Fruit fly (Drosophila melanogaster) whole organism, embryonic: Measurements from ENCODE around the gene CG43085.

Experiments
- Ada2b ChIP-seq: fragments of 200-800 bp; sonication (Bioruptor generic); IDR thresholded peaks from 2 replicates; pipeline ENCODE4 v1.3.6; 2022; ENCODE audit warnings: missing biosample characterization, missing genetic modification characterization
- Atf6 ChIP-seq: fragments of 200-800 bp; sonication (Bioruptor generic); IDR thresholded peaks from 2 replicates; pipeline ENCODE4 v1.3.6; 2022; ENCODE audit warnings: missing biosample characterization, missing genetic modification characterization
- B-H1 ChIP-seq: fragments of 200-800 bp; sonication (Bioruptor generic); IDR thresholded peaks from 3 replicates; pipeline ENCODE4 v1.3.6; 2022; ENCODE audit warnings: missing biosample characterization, missing genetic modification characterization
- BEAF-32 ChIP-seq: fragments of 200-800 bp; sonication (Bioruptor generic); optimal IDR thresholded peaks from 3 replicates; lab custom pipeline; 2017; ENCODE audit warnings: missing biosample characterization, missing genetic modification characterization, mild to moderate bottlenecking, moderate library complexity, missing genetic modification reagents
- CG10543 ChIP-seq: fragments of 200-800 bp; sonication (Bioruptor generic); optimal IDR thresholded peaks from 3 replicates; lab custom pipeline; 2017; ENCODE audit warnings: missing biosample characterization, mild to moderate bottlenecking, missing genetic modification characterization, moderate library complexity
- CG12071 ChIP-seq: fragments of 200-800 bp; sonication (Bioruptor generic); optimal IDR thresholded peaks from 3 replicates; lab custom pipeline; 2018; ENCODE audit warnings: missing biosample characterization, mild to moderate bottlenecking, missing genetic modification characterization
- CG13296 ChIP-seq: fragments of 200-800 bp; sonication (Bioruptor generic); optimal IDR thresholded peaks from 3 replicates; lab custom pipeline; 2018; ENCODE audit warnings: missing biosample characterization, mild to moderate bottlenecking, missing genetic modification characterization
- CG13424 ChIP-seq: fragments of 200-800 bp; sonication (Bioruptor generic); optimal IDR thresholded peaks from 2 replicates; lab custom pipeline; 2019; ENCODE audit warnings: missing biosample characterization, mild to moderate bottlenecking, missing genetic modification characterization, moderate library complexity
- CG14441 ChIP-seq: fragments of 200-800 bp; sonication (Bioruptor generic); IDR thresholded peaks from 2 replicates; pipeline ENCODE4 v1.3.6; 2022; ENCODE audit warnings: missing biosample characterization, missing genetic modification characterization
- CG1647 ChIP-seq: fragments of 200-800 bp; sonication (Bioruptor generic); optimal IDR thresholded peaks from 3 replicates; lab custom pipeline; 2016; ENCODE audit warnings: missing biosample characterization, missing genetic modification characterization
- CG31388 ChIP-seq: fragments of 200-800 bp; sonication (Bioruptor generic); optimal IDR thresholded peaks from 2 replicates; lab custom pipeline; 2016; ENCODE audit warnings: missing biosample characterization, missing genetic modification characterization
- CG31441 ChIP-seq: fragments of 200-800 bp; sonication (Bioruptor generic); IDR thresholded peaks from 2 replicates; pipeline ENCODE4 v1.3.6; 2022; ENCODE audit warnings: missing biosample characterization, missing genetic modification characterization
- CG3407 ChIP-seq: fragments of 200-800 bp; sonication (Bioruptor generic); optimal IDR thresholded peaks from 2 replicates; lab custom pipeline; 2018; ENCODE audit warnings: missing biosample characterization, mild to moderate bottlenecking, missing genetic modification characterization
- CG4404 ChIP-seq: fragments of 200-800 bp; sonication (Bioruptor generic); IDR thresholded peaks from 2 replicates; pipeline ENCODE4 v1.3.6; 2022; ENCODE audit warnings: missing biosample characterization, missing genetic modification characterization
- CG5245 ChIP-seq: fragments of 200-800 bp; sonication (Bioruptor generic); optimal IDR thresholded peaks from 3 replicates; lab custom pipeline; 2016; ENCODE audit warnings: missing biosample characterization, missing genetic modification characterization
- CG6175 ChIP-seq: fragments of 200-800 bp; sonication (Bioruptor generic); IDR thresholded peaks from 3 replicates; pipeline ENCODE4 v1.3.6; 2022; ENCODE audit warnings: missing biosample characterization, missing genetic modification characterization
- CG8281 ChIP-seq: fragments of 200-800 bp; sonication (Bioruptor generic); optimal IDR thresholded peaks from 2 replicates; lab custom pipeline; 2018; ENCODE audit warnings: missing biosample characterization, mild to moderate bottlenecking, missing genetic modification characterization, moderate library complexity
- CG9797 ChIP-seq: fragments of 200-800 bp; sonication (Bioruptor generic); optimal IDR thresholded peaks from 3 replicates; lab custom pipeline; 2018; ENCODE audit warnings: missing biosample characterization, mild to moderate bottlenecking, missing genetic modification characterization
- Dip2 ChIP-seq: fragments of 200-800 bp; sonication (Bioruptor generic); IDR thresholded peaks from 2 replicates; pipeline ENCODE4 v1.3.6; 2022; ENCODE audit warnings: missing biosample characterization, missing genetic modification characterization
- Doc3 ChIP-seq: fragments of 200-800 bp; sonication (Bioruptor generic); IDR thresholded peaks from 3 replicates; pipeline ENCODE4 v1.3.6; 2022; ENCODE audit warnings: missing biosample characterization, missing genetic modification characterization; ENCODE audit not compliant: partially characterized antibody
- E2f1 ChIP-seq: fragments of 200-800 bp; sonication (Bioruptor generic); IDR thresholded peaks from 2 replicates; pipeline ENCODE4 v1.3.6; 2022; ENCODE audit warnings: missing biosample characterization, missing genetic modification characterization
- Lim3 ChIP-seq: fragments of 200-800 bp; sonication (Bioruptor generic); IDR thresholded peaks from 2 replicates; pipeline ENCODE4 v1.3.6; 2022; ENCODE audit warnings: missing biosample characterization, missing genetic modification characterization
- Lpt ChIP-seq: fragments of >200 bp; optimal IDR thresholded peaks from 2 replicates; lab custom pipeline; 2018; ENCODE audit warnings: missing biosample characterization, missing genetic modification characterization
- MBD-R2 ChIP-seq: fragments of 200-800 bp; sonication (Bioruptor generic); IDR thresholded peaks from 2 replicates; pipeline ENCODE4 v1.3.6; 2022; ENCODE audit warnings: missing biosample characterization, missing genetic modification characterization
- MESR4 ChIP-seq: fragments of 200-800 bp; sonication (Bioruptor generic); optimal IDR thresholded peaks from 2 replicates; lab custom pipeline; 2018; ENCODE audit warnings: missing biosample characterization, mild to moderate bottlenecking, missing genetic modification characterization, moderate library complexity
- Mad ChIP-seq: fragments of 200-800 bp; sonication (Bioruptor generic); optimal IDR thresholded peaks from 2 replicates; lab custom pipeline; 2016; ENCODE audit warnings: missing biosample characterization, missing genetic modification characterization
- Meics ChIP-seq: fragments of 200-800 bp; sonication (Bioruptor generic); optimal IDR thresholded peaks from 2 replicates; lab custom pipeline; 2017; ENCODE audit warnings: missing biosample characterization, mild to moderate bottlenecking, missing genetic modification characterization
- Mrtf ChIP-seq: fragments of 200-800 bp; sonication (Bioruptor generic); IDR thresholded peaks from 3 replicates; pipeline ENCODE4 v1.3.6; 2022; ENCODE audit warnings: missing biosample characterization, missing genetic modification characterization
- Myb ChIP-seq: fragments of 200-800 bp; sonication (Bioruptor generic); optimal IDR thresholded peaks from 2 replicates; lab custom pipeline; 2016; ENCODE audit warnings: missing biosample characterization, missing genetic modification characterization
- Rfx ChIP-seq: fragments of 200-800 bp; sonication (Bioruptor generic); IDR thresholded peaks from 2 replicates; pipeline ENCODE4 v1.3.6; 2022; ENCODE audit warnings: missing biosample characterization, missing genetic modification characterization
- Trl ChIP-seq, 3 experiments: fragments of >200 bp in 2 of 3; fragments of 200-800 bp in 1 of 3; sonication (Bioruptor generic) in 1 of 3; optimal IDR thresholded peaks; 2 replicates in 1 of 3; 3 replicates in 2 of 3; lab custom pipeline; 2016 to 2017; ENCODE audit warnings: missing biosample characterization in 1 of 3, missing genetic modification characterization in 1 of 3
- cg ChIP-seq: fragments of 200-800 bp; sonication (Bioruptor generic); optimal IDR thresholded peaks from 3 replicates; lab custom pipeline; 2019; ENCODE audit warnings: missing biosample characterization, mild to moderate bottlenecking, missing genetic modification characterization, moderate library complexity
- chm ChIP-seq: fragments of 200-800 bp; sonication (Bioruptor generic); IDR thresholded peaks from 2 replicates; pipeline ENCODE4 v1.3.6; 2022; ENCODE audit warnings: missing biosample characterization, missing genetic modification characterization
- ci ChIP-seq: fragments of 200-800 bp; sonication (Bioruptor generic); IDR thresholded peaks from 3 replicates; pipeline ENCODE4 v1.3.6; 2022; ENCODE audit warnings: missing biosample characterization, missing genetic modification characterization
- danr ChIP-seq: fragments of 200-800 bp; sonication (Bioruptor generic); IDR thresholded peaks from 2 replicates; pipeline ENCODE4 v1.3.6; 2022; ENCODE audit warnings: missing biosample characterization, missing genetic modification characterization
- dati ChIP-seq: fragments of 200-800 bp; sonication (Bioruptor generic); IDR thresholded peaks from 2 replicates; pipeline ENCODE4 v1.3.6; 2022; ENCODE audit warnings: missing biosample characterization, missing genetic modification characterization
- dmrt11E ChIP-seq: fragments of 200-800 bp; sonication (Bioruptor generic); optimal IDR thresholded peaks from 3 replicates; lab custom pipeline; 2018; ENCODE audit warnings: missing biosample characterization, mild to moderate bottlenecking, missing genetic modification characterization, moderate library complexity
- dmrt99B ChIP-seq: fragments of 200-800 bp; sonication (Bioruptor generic); optimal IDR thresholded peaks from 2 replicates; lab custom pipeline; 2018; ENCODE audit warnings: missing biosample characterization, mild to moderate bottlenecking, missing genetic modification characterization, moderate library complexity
- fu2 ChIP-seq: fragments of 200-800 bp; sonication (Bioruptor generic); optimal IDR thresholded peaks from 2 replicates; lab custom pipeline; 2016; ENCODE audit warnings: missing biosample characterization, missing genetic modification characterization
- gcm2 ChIP-seq: fragments of 200-800 bp; sonication (Bioruptor generic); optimal IDR thresholded peaks from 2 replicates; lab custom pipeline; 2016; ENCODE audit warnings: missing biosample characterization, missing genetic modification characterization
- gro ChIP-seq: fragments of 200-800 bp; sonication (Bioruptor generic); optimal IDR thresholded peaks from 2 replicates; lab custom pipeline; 2016; ENCODE audit warnings: missing biosample characterization, missing genetic modification characterization
- hb ChIP-seq: fragments of 200-800 bp; sonication (Bioruptor generic); IDR thresholded peaks from 3 replicates; pipeline ENCODE4 v1.3.6; 2022; ENCODE audit warnings: missing biosample characterization, missing genetic modification characterization; ENCODE audit not compliant: partially characterized antibody
- jigr1 ChIP-seq: fragments of 200-800 bp; sonication (Bioruptor generic); IDR thresholded peaks from 3 replicates; pipeline ENCODE4 v1.3.6; 2022; ENCODE audit warnings: missing biosample characterization, missing genetic modification characterization
- lola ChIP-seq, 3 experiments: fragments of >200 bp in 2 of 3; fragments of 200-800 bp in 1 of 3; sonication (Bioruptor generic) in 1 of 3; optimal IDR thresholded peaks; 2 replicates each; lab custom pipeline; 2017 to 2019; ENCODE audit warnings: missing biosample characterization in 3 of 3, missing genetic modification characterization in 3 of 3, mild to moderate bottlenecking in 1 of 3, moderate library complexity in 1 of 3
- maf-S ChIP-seq: fragments of 200-800 bp; sonication (Bioruptor generic); optimal IDR thresholded peaks from 2 replicates; lab custom pipeline; 2016; ENCODE audit warnings: missing biosample characterization, missing genetic modification characterization
- pan ChIP-seq, 4 experiments: fragments of >200 bp in 3 of 4; fragments of 200-800 bp in 1 of 4; sonication (Bioruptor generic) in 1 of 4; optimal IDR thresholded peaks in 3 of 4; IDR thresholded peaks in 1 of 4; 2 replicates each; pipeline versions ENCODE4 v1.3.6 to Lab custom; 2017 to 2022; ENCODE audit warnings: missing biosample characterization in 2 of 4, missing genetic modification characterization in 2 of 4, mixed read lengths in 1 of 4
- unc-4 ChIP-seq: fragments of 200-800 bp; sonication (Bioruptor generic); IDR thresholded peaks from 2 replicates; pipeline ENCODE4 v1.3.6; 2022; ENCODE audit warnings: missing biosample characterization, missing genetic modification characterization; ENCODE audit not compliant: partially characterized antibody
- z ChIP-seq: fragments of 200-800 bp; sonication (Bioruptor generic); IDR thresholded peaks from 3 replicates; pipeline ENCODE4 v1.3.6; 2022; ENCODE audit warnings: missing biosample characterization, missing genetic modification characterization
- zen2 ChIP-seq: fragments of 200-800 bp; sonication (Bioruptor generic); IDR thresholded peaks from 3 replicates; pipeline ENCODE4 v1.3.6; 2022; ENCODE audit warnings: missing biosample characterization, missing genetic modification characterization; ENCODE audit not compliant: partially characterized antibody
- zf30C ChIP-seq: fragments of 200-800 bp; sonication (Bioruptor generic); optimal IDR thresholded peaks from 3 replicates; lab custom pipeline; 2018; ENCODE audit warnings: missing biosample characterization, mild to moderate bottlenecking, missing genetic modification characterization

Gene CG43085

dm6 chr3L:17621451-17621946 is 25.0 kb downstream of the CG43085 start, which contains the start of the genes Vps60 and anchor (continued):
- TF ChIP-seq zf30C (no peak), Doc3 (GFP tag; lab: Robert Waterston, UW) (no peak), unc-4 (GFP tag; lab: Robert Waterston, UW) (no peak), CG5245 (GFP tag; lab: Kevin White, UChicago) (peak; percentile 26), pan (optimal IDR thresholded peaks at IDR 0.05; lab: Kevin White, UChicago) (no peak), pan (GFP tag; optimal IDR thresholded peaks at IDR 0.05 in 1 of 2, IDR thresholded peaks at IDR 0.05 in 1 of 2) (no peak), CG4404 (no peak), gro (GFP tag; lab: Kevin White, UChicago) (peak; percentile 82), zen2 (GFP tag; lab: Robert Waterston, UW) (no peak), z (GFP tag; lab: Robert Waterston, UW) (no peak), Atf6 (no peak), hb (no peak), CG9797 (GFP tag; lab: Kevin White, UChicago) (peak; percentile 95), Mrtf (no peak), CG6175 (no peak), dmrt99B (tag; lab: Kevin White, UChicago) (peak; percentile 21), CG8281 (tag; lab: Kevin White, UChicago) (no peak), cg (GFP tag; lab: Kevin White, UChicago) (no peak), Mad (peak; percentile 33), Lpt (GFP tag; lab: Kevin White, UChicago) (no peak), dmrt11E (no peak), B-H1 (GFP tag; lab: Robert Waterston, UW) (no peak), ci (GFP tag; lab: Robert Waterston, UW) (no peak), dati (GFP tag; lab: Robert Waterston, UW) (no peak), E2f1 (GFP tag; lab: Robert Waterston, UW) (no peak), jigr1 (no peak), Ada2b (peak; percentile 11; the same call in 1 of the 2 replicates), fu2 (GFP tag; lab: Kevin White, UChicago) (peak; percentile 58), CG1647 (GFP tag; lab: Kevin White, UChicago) (peak; percentile 41), Rfx (GFP tag; lab: Robert Waterston, UW) (0 out of 2 replicates have a peak, but pooled peaks have one; percentile 23), CG14441 (GFP tag; lab: Robert Waterston, UW) (no peak), CG13296 (GFP tag; lab: Kevin White, UChicago) (peak; percentile 7), CG31441 (GFP tag; lab: Robert Waterston, UW) (peak; percentile 56), CG31388 (GFP tag; lab: Kevin White, UChicago) (no peak), CG3407 (no peak), CG10543 (GFP tag; lab: Kevin White, UChicago) (no peak), danr (GFP tag; lab: Robert Waterston, UW) (no peak), Lim3 (GFP tag; lab: Robert Waterston, UW) (no peak), CG12071 (GFP tag; lab: Kevin White, UChicago) (no peak), chm (GFP tag; lab: Robert Waterston, UW) (no peak), MESR4 (GFP tag; lab: Kevin White, UChicago) (peak; percentile 78), lola (GFP tag; optimal IDR thresholded peaks at IDR 0.05; lab: Kevin White, UChicago) (peak in 1 of 3 experiments; percentile 45), maf-S (GFP tag; lab: Kevin White, UChicago) (peak; percentile 65), gcm2 (GFP tag; lab: Kevin White, UChicago) (no peak), Meics (GFP tag; lab: Kevin White, UChicago) (no peak), MBD-R2 (GFP tag; lab: Robert Waterston, UW) (peak; percentile 69), BEAF-32 (GFP tag; lab: Kevin White, UChicago) (peak; percentile 56), CG13424 (tag; lab: Kevin White, UChicago) (peak; percentile 31), Dip2 (GFP tag; lab: Robert Waterston, UW) (no peak), Trl (optimal IDR thresholded peaks at IDR 0.05; lab: Kevin White, UChicago) (no peak), Trl (GFP tag; optimal IDR thresholded peaks at IDR 0.05; lab: Kevin White, UChicago) (peak; percentile 64), Myb (peak; percentile 89)
